Worm (Caenorhabditis elegans): ENCODE data around the gene Y75B8A.25.

Gene Y75B8A.25

ce11 chrIII:12225234-12225633 is 48.6 kb upstream of the Y75B8A.25 start, which contains the start of gene gmn-1 (continued):
- TF ChIP-seq snpc-4 (GFP tag; optimal IDR thresholded peaks at IDR 0.05) = no peak
- TF ChIP-seq snpc-4 (tag; optimal IDR thresholded peaks at IDR 0.05) = peak in 1 of 4 experiments; percentile 23
- peak; percentile 76 for TF ChIP-seq mcd-1 (GFP tag; IDR thresholded peaks at IDR 0.05)
- peak; percentile 42 for TF ChIP-seq snpc-1.3 (tag; optimal IDR thresholded peaks at IDR 0.05; ENCODE audit: insufficient read depth)
- peak; percentile 90 for TF ChIP-seq xnd-1 (tag; optimal IDR thresholded peaks at IDR 0.05)
- TF ChIP-seq ztf-28 (GFP tag; IDR thresholded peaks at IDR 0.05) = peak; percentile 83
- TF ChIP-seq ceh-100 (GFP tag; IDR thresholded peaks at IDR 0.05) = 0 out of 2 replicates have a peak, but pooled peaks have one; percentile 26
- TF ChIP-seq ccch-3 (GFP tag; optimal IDR thresholded peaks at IDR 0.05) = no peak
- peak; percentile 67 for TF ChIP-seq rcor-1 (GFP tag; IDR thresholded peaks at IDR 0.05)
- peak; percentile 92 for TF ChIP-seq lsl-1 (GFP tag; optimal IDR thresholded peaks at IDR 0.05)
- TF ChIP-seq efl-1 (GFP tag; optimal IDR thresholded peaks at IDR 0.05) = peak; percentile 91
- 0 out of 2 replicates have a peak, but pooled peaks have one; percentile 18 for TF ChIP-seq B0019.2 (GFP tag; conservative IDR thresholded peaks at IDR 0.05)
- no peak for TF ChIP-seq dpff-1 (tag; optimal IDR thresholded peaks at IDR 0.05)
- no peak for TF ChIP-seq nfya-2 (GFP tag; IDR thresholded peaks at IDR 0.05)
- TF ChIP-seq F57A8.1 (GFP tag; optimal IDR thresholded peaks at IDR 0.05) = no peak
- TF ChIP-seq nfya-1 (tag; optimal IDR thresholded peaks at IDR 0.05; ENCODE audit: borderline replicate concordance, insufficient read depth) = no peak
- no peak for TF ChIP-seq nhr-90 (tag; optimal IDR thresholded peaks at IDR 0.05)

ce11 chrIII:12226089-12226682 is 47.7 kb upstream of the Y75B8A.25 start, which contains the start of the genes Y75B8A.18 and Y75B8A.19:
Gene Y75B8A.18 (minus strand): TSS chrIII:12226230.
Gene Y75B8A.19 (plus strand): TSS chrIII:12226632.
- TF ChIP-seq mel-28 (tag; optimal IDR thresholded peaks at IDR 0.05; ENCODE audit: borderline replicate concordance) (no peak), let-607 (tag; optimal IDR thresholded peaks at IDR 0.05) (no peak), efl-1 (GFP tag; optimal IDR thresholded peaks at IDR 0.05) (peak; percentile 65), nhr-27 (tag; optimal IDR thresholded peaks at IDR 0.05) (no peak), madf-6 (GFP tag; IDR thresholded peaks at IDR 0.05) (no peak), tbx-9 (tag; optimal IDR thresholded peaks at IDR 0.05; ENCODE audit: borderline replicate concordance) (no peak), lir-1 (GFP tag; conservative IDR thresholded peaks at IDR 0.05) (no peak), egl-44 (GFP tag; IDR thresholded peaks at IDR 0.05) (no peak), athp-1 (tag; optimal IDR thresholded peaks at IDR 0.05) (no peak), lin-35 (GFP tag; optimal IDR thresholded peaks at IDR 0.05) (peak in 1 of 3 experiments; percentile 84), B0336.3 (GFP tag; IDR thresholded peaks at IDR 0.05) (no peak), mxl-1 (tag; optimal IDR thresholded peaks at IDR 0.05) (no peak), mes-4 (tag; optimal IDR thresholded peaks at IDR 0.05) (no peak), ceh-79 (tag; optimal IDR thresholded peaks at IDR 0.05) (no peak), unc-130 (GFP tag; optimal IDR thresholded peaks at IDR 0.05) (no peak), sdz-38 (tag; optimal IDR thresholded peaks at IDR 0.05) (no peak), F39B2.1 (GFP tag; IDR thresholded peaks at IDR 0.05) (no peak), T26A5.8 (tag; optimal IDR thresholded peaks at IDR 0.05) (no peak), snpc-1.1 (tag; optimal IDR thresholded peaks at IDR 0.05; ENCODE audit: insufficient read depth) (no peak), B0019.2 (GFP tag; conservative IDR thresholded peaks at IDR 0.05) (no peak), F55B11.4 (tag; optimal IDR thresholded peaks at IDR 0.05; ENCODE audit: borderline replicate concordance, insufficient read depth) (no peak), mcd-1 (GFP tag; IDR thresholded peaks at IDR 0.05) (peak; percentile 93), F23B12.7 (tag; optimal IDR thresholded peaks at IDR 0.05; ENCODE audit: insufficient read depth) (no peak), K12H6.12 (tag; optimal IDR thresholded peaks at IDR 0.05) (no peak), snpc-4 (GFP tag; optimal IDR thresholded peaks at IDR 0.05) (no peak), snpc-4 (tag; optimal IDR thresholded peaks at IDR 0.05) (peak in 1 of 4 experiments; percentile 25), ceh-58 (GFP tag; IDR thresholded peaks at IDR 0.05) (no peak), lin-54 (GFP tag; optimal IDR thresholded peaks at IDR 0.05) (peak; percentile 77), snpc-3.4 (tag; optimal IDR thresholded peaks at IDR 0.05) (no peak), lsl-1 (GFP tag; optimal IDR thresholded peaks at IDR 0.05) (no peak), Y67H2A.10 (GFP tag; conservative IDR thresholded peaks at IDR 0.05) (no peak), unc-62 (GFP tag; optimal IDR thresholded peaks at IDR 0.05) (no peak), dpl-1 (GFP tag; optimal IDR thresholded peaks at IDR 0.05) (peak; percentile 44)

Data from whole organism, young adult.